Worm (Caenorhabditis elegans) whole organism, young adult: ENCODE measurements around the gene nas-9.

Source experiments
- F39B2.1 ChIP-seq: fragments of 200-800 bp; sonication (Bioruptor generic); IDR thresholded peaks from 2 replicates; pipeline ENCODE4 v1.3.6; 2022; ENCODE audit warnings: missing genetic modification reagents, missing genetic modification characterization, missing compliant biosample characterization
- F52B5.7 ChIP-seq: sonication (generic microtip); optimal IDR thresholded peaks from 2 replicates; lab custom pipeline; 2016; ENCODE audit warnings: mild to moderate bottlenecking, missing genetic modification characterization, missing compliant biosample characterization
- F55B11.4 ChIP-seq: sonication (generic microtip); optimal IDR thresholded peaks from 2 replicates; lab custom pipeline; 2016; ENCODE audit warnings: missing compliant biosample characterization, missing genetic modification characterization, borderline replicate concordance; ENCODE audit not compliant: insufficient read depth
- F57A8.1 ChIP-seq: fragments of 200-800 bp; sonication (Bioruptor generic); optimal IDR thresholded peaks from 2 replicates; lab custom pipeline; 2018; ENCODE audit warnings: mild to moderate bottlenecking, missing genetic modification characterization, moderate library complexity, missing compliant biosample characterization
- F57C9.4 ChIP-seq: sonication (generic microtip); optimal IDR thresholded peaks from 2 replicates; lab custom pipeline; 2017; ENCODE audit warnings: mild to moderate bottlenecking, missing genetic modification characterization, missing compliant biosample characterization
- K11D2.4 ChIP-seq: fragments of 200-800 bp; sonication (Bioruptor generic); IDR thresholded peaks from 2 replicates; pipeline ENCODE4 v1.3.6; 2022; ENCODE audit warnings: missing genetic modification reagents, missing genetic modification characterization, missing compliant biosample characterization
- T07F8.4 ChIP-seq: sonication (generic microtip); optimal IDR thresholded peaks from 2 replicates; lab custom pipeline; 2016; ENCODE audit warnings: mild to moderate bottlenecking, missing genetic modification characterization, moderate library complexity, missing compliant biosample characterization
- T26A5.8 ChIP-seq: sonication (generic microtip); optimal IDR thresholded peaks from 2 replicates; lab custom pipeline; 2016; ENCODE audit warnings: missing genetic modification characterization, missing compliant biosample characterization
- Y67H2A.10 ChIP-seq: fragments of 200-800 bp; sonication (Bioruptor generic); conservative IDR thresholded peaks from 2 replicates; pipeline ENCODE4 v1.3.6; 2022; ENCODE audit warnings: missing genetic modification reagents, missing genetic modification characterization, missing compliant biosample characterization
- Y95B8A.8 ChIP-seq: fragments of 200-800 bp; sonication (Bioruptor generic); IDR thresholded peaks from 2 replicates; pipeline ENCODE4 v1.3.6; 2022; ENCODE audit warnings: missing genetic modification reagents, missing genetic modification characterization, missing compliant biosample characterization
- ZK185.1 ChIP-seq: sonication (generic microtip); optimal IDR thresholded peaks from 2 replicates; lab custom pipeline; 2016; ENCODE audit warnings: mild to moderate bottlenecking, missing genetic modification characterization, missing compliant biosample characterization; ENCODE audit not compliant: poor library complexity, severe bottlenecking
- akir-1 ChIP-seq: fragments of 200-800 bp; sonication (Bioruptor generic); optimal IDR thresholded peaks from 2 replicates; lab custom pipeline; 2018; ENCODE audit warnings: mild to moderate bottlenecking, missing genetic modification characterization, moderate library complexity, missing compliant biosample characterization
- aptf-2 ChIP-seq: fragments of 200-800 bp; sonication (Bioruptor generic); conservative IDR thresholded peaks from 2 replicates; pipeline ENCODE4 v1.3.6; 2022; ENCODE audit warnings: missing genetic modification reagents, missing genetic modification characterization, missing compliant biosample characterization
- aptf-3 ChIP-seq: fragments of 200-800 bp; sonication (Bioruptor generic); IDR thresholded peaks from 2 replicates; pipeline ENCODE4 v1.3.6; 2022; ENCODE audit warnings: missing genetic modification characterization, missing compliant biosample characterization
- atf-7 ChIP-seq: sonication (generic microtip); optimal IDR thresholded peaks from 2 replicates; lab custom pipeline; 2017; ENCODE audit warnings: mild to moderate bottlenecking, missing genetic modification characterization, missing compliant biosample characterization
- cebp-2 ChIP-seq: fragments of 200-800 bp; sonication (Bioruptor generic); IDR thresholded peaks from 2 replicates; pipeline ENCODE4 v1.3.6; 2022; ENCODE audit warnings: missing genetic modification characterization, missing compliant biosample characterization
- ceh-58 ChIP-seq: fragments of 200-800 bp; sonication (Bioruptor generic); IDR thresholded peaks from 2 replicates; pipeline ENCODE4 v1.3.6; 2022; ENCODE audit warnings: missing genetic modification characterization, missing compliant biosample characterization
- chd-7 ChIP-seq: sonication (generic microtip); optimal IDR thresholded peaks from 2 replicates; lab custom pipeline; 2016; ENCODE audit warnings: mild to moderate bottlenecking, missing genetic modification characterization, moderate library complexity, missing compliant biosample characterization
- dpff-1 ChIP-seq: sonication (generic microtip); optimal IDR thresholded peaks from 2 replicates; lab custom pipeline; 2017; ENCODE audit warnings: mild to moderate bottlenecking, missing genetic modification characterization, missing compliant biosample characterization
- egl-18 ChIP-seq: fragments of 200-800 bp; sonication (Bioruptor generic); IDR thresholded peaks from 2 replicates; pipeline ENCODE4 v1.3.6; 2022; ENCODE audit warnings: missing genetic modification reagents, missing genetic modification characterization, missing compliant biosample characterization
- hlh-26 ChIP-seq: fragments of 200-800 bp; sonication (Bioruptor generic); conservative IDR thresholded peaks from 2 replicates; pipeline ENCODE4 v1.3.6; 2022; ENCODE audit warnings: missing genetic modification reagents, missing genetic modification characterization, missing compliant biosample characterization
- lag-1 ChIP-seq: fragments of 200-800 bp; sonication (Bioruptor generic); IDR thresholded peaks from 2 replicates; pipeline ENCODE4 v1.3.6; 2022; ENCODE audit warnings: missing genetic modification reagents, missing genetic modification characterization, missing compliant biosample characterization
- let-526 ChIP-seq: fragments of 200-800 bp; sonication (Bioruptor generic); IDR thresholded peaks from 2 replicates; pipeline ENCODE4 v1.3.6; 2022; ENCODE audit warnings: missing genetic modification reagents, missing genetic modification characterization, missing compliant biosample characterization
- lin-26 ChIP-seq: fragments of 200-800 bp; sonication (Bioruptor generic); IDR thresholded peaks from 2 replicates; pipeline ENCODE4 v1.3.6; 2022; ENCODE audit warnings: missing genetic modification reagents, missing genetic modification characterization, missing compliant biosample characterization
- lin-35 ChIP-seq, 3 experiments: fragments of 150-350 bp in 2 of 3; sonication (generic microtip) in 1 of 3; optimal IDR thresholded peaks; 2 replicates each; lab custom pipeline; 2014 to 2018; ENCODE audit warnings: missing biosample characterization in 3 of 3, missing genetic modification characterization in 3 of 3, missing genetic modification reagents in 3 of 3
- lsl-1 ChIP-seq: fragments of 200-800 bp; sonication (Bioruptor generic); optimal IDR thresholded peaks from 2 replicates; lab custom pipeline; 2018; ENCODE audit warnings: mild to moderate bottlenecking, missing genetic modification characterization, moderate library complexity, missing compliant biosample characterization
- mcd-1 ChIP-seq: fragments of 200-800 bp; sonication (Bioruptor generic); IDR thresholded peaks from 2 replicates; pipeline ENCODE4 v1.3.6; 2022; ENCODE audit warnings: missing genetic modification reagents, missing genetic modification characterization, missing compliant biosample characterization
- mel-28 ChIP-seq: sonication (generic microtip); optimal IDR thresholded peaks from 2 replicates; lab custom pipeline; 2016; ENCODE audit warnings: borderline replicate concordance, mild to moderate bottlenecking, missing genetic modification characterization, missing compliant biosample characterization
- nfya-2 ChIP-seq: fragments of 200-800 bp; sonication (Bioruptor generic); IDR thresholded peaks from 2 replicates; pipeline ENCODE4 v1.3.6; 2022; ENCODE audit warnings: missing genetic modification reagents, missing genetic modification characterization, missing compliant biosample characterization
- nhr-80 ChIP-seq: sonication (generic microtip); optimal IDR thresholded peaks from 2 replicates; lab custom pipeline; 2016; ENCODE audit warnings: missing genetic modification characterization, missing compliant biosample characterization
- pbrm-1 ChIP-seq: fragments of 200-800 bp; sonication (Bioruptor generic); IDR thresholded peaks from 2 replicates; pipeline ENCODE4 v1.3.6; 2022; ENCODE audit warnings: missing genetic modification reagents, missing genetic modification characterization, missing compliant biosample characterization
- rcor-1 ChIP-seq: fragments of 200-800 bp; sonication (Bioruptor generic); IDR thresholded peaks from 2 replicates; pipeline ENCODE4 v1.3.6; 2022; ENCODE audit warnings: missing genetic modification reagents, missing genetic modification characterization, missing compliant biosample characterization
- somi-1 ChIP-seq: fragments of 200-800 bp; sonication (Bioruptor generic); optimal IDR thresholded peaks from 2 replicates; lab custom pipeline; 2018; ENCODE audit warnings: mild to moderate bottlenecking, missing genetic modification characterization, missing compliant biosample characterization
- unc-62 ChIP-seq: fragments of 150-350 bp; optimal IDR thresholded peaks from 2 replicates; lab custom pipeline; 2014; ENCODE audit warnings: missing biosample characterization, missing genetic modification reagents, missing genetic modification characterization
- xnd-1 ChIP-seq: sonication (generic microtip); optimal IDR thresholded peaks from 2 replicates; lab custom pipeline; 2016; ENCODE audit warnings: missing genotype, missing genetic modification reagents, missing genetic modification characterization, missing compliant biosample characterization
- zfh-2 ChIP-seq: fragments of 200-800 bp; sonication (Bioruptor generic); conservative IDR thresholded peaks from 2 replicates; pipeline ENCODE4 v1.3.6; 2022; ENCODE audit warnings: missing genetic modification reagents, missing genetic modification characterization, missing compliant biosample characterization
- ztf-18 ChIP-seq: sonication (generic microtip); optimal IDR thresholded peaks from 2 replicates; lab custom pipeline; 2016; ENCODE audit warnings: missing genotype, mild to moderate bottlenecking, missing genetic modification characterization, missing compliant biosample characterization
- ztf-26 ChIP-seq: sonication (generic microtip); optimal IDR thresholded peaks from 2 replicates; lab custom pipeline; 2017; ENCODE audit warnings: missing genetic modification characterization, missing compliant biosample characterization
- ztf-28 ChIP-seq: fragments of 200-800 bp; sonication (Bioruptor generic); IDR thresholded peaks from 2 replicates; pipeline ENCODE4 v1.3.6; 2022; ENCODE audit warnings: missing genetic modification reagents, missing genetic modification characterization, missing compliant biosample characterization

nas-9 gene

DNA sequence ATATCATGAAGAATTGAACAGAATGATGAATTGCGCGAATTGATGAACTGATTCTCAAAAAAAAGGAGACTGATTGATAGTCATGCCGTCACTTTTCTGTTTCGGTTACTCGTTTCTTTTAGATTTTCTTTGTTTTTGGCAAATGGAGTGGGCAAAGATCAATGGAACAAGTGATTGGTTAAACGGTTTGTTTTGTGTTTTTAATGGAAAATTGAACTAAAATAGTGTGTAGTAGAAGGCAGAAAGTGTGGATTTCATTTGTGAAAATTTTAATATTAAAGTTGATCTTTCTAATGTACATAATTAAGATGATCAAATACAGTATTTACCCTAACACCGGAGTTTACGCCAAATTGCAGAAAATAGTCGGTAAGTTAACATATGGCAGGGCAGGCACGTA lies at the start of gene nas-9:
Gene nas-9, minus strand, starts transcription at position 101 of the 400 bp plus-strand sequence.
- TF ChIP-seq F55B11.4 (tag; lab: Kevin White, UChicago), result no peak
- TF ChIP-seq xnd-1 (tag; lab: Kevin White, UChicago), result no peak
- TF ChIP-seq nfya-2 (GFP tag; lab: Robert Waterston, UW), result no peak
- TF ChIP-seq egl-18 (GFP tag; lab: Robert Waterston, UW), result no peak
- no peak for TF ChIP-seq F57C9.4 (tag; lab: Kevin White, UChicago)

DNA sequence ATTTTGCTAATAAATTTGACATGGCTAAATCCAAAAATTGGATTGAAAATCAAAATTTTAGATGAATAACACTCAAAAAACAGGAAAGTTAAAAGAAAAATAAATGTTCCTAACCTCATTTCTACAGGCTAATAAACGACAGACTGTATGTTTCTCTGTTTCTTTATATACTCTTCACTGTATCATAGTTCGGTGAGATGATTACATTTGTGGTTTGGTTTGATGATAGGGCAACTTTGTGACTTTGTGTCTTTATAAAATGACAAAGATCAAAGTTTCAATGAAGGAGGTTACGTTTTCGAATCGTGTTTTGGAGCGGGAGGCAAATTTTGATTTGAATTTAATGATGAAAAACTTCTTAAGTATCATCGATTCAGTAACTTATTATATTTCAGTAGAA lies 49.7 kb upstream of the nas-9 start, which contains the start of gene ugt-12:
Gene ugt-12, minus strand, starts transcription at position 153 of the 400 bp plus-strand sequence.
- TF ChIP-seq nhr-80 (tag; lab: Kevin White, UChicago) (peak; percentile 71), somi-1 (GFP tag; lab: Kevin White, UChicago) (no peak)
- TF ChIP-seq, all 124 proteins: peak for 1

DNA sequence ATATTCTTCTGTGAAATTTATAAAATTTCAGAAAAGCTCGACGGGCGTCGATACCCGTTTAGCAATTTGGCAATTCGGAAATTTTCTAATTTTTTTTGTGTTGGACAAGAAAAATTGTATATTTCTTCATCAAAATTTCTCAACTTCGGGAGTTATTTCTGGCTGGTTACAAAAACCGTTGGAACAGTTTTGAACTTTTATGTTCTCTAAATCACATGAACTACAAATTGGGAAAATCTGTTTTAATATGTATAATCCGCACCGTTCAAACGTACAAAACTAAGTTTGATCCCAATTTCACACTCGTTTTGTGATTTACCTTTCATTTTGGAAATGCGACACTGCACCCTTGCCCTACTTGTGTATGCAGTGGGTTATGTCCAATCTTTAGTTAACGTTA lies 45.6 kb upstream of the nas-9 start, which contains the start of gene T19H12.3:
Gene T19H12.3, plus strand, starts transcription at position 301 of the 400 bp plus-strand sequence.
- TF ChIP-seq akir-1 (GFP tag; lab: Kevin White, UChicago) (no peak), ZK185.1 (tag; lab: Kevin White, UChicago) (no peak), T26A5.8 (no peak), aptf-3 (GFP tag; lab: Robert Waterston, UW) (no peak), ceh-58 (GFP tag; lab: Robert Waterston, UW) (no peak), unc-62 (no peak), lin-26 (GFP tag; lab: Robert Waterston, UW) (no peak), K11D2.4 (GFP tag; lab: Robert Waterston, UW) (no peak), lsl-1 (GFP tag; lab: Kevin White, UChicago) (no peak), Y95B8A.8 (GFP tag; lab: Robert Waterston, UW) (no peak), cebp-2 (GFP tag; lab: Robert Waterston, UW) (no peak)

DNA sequence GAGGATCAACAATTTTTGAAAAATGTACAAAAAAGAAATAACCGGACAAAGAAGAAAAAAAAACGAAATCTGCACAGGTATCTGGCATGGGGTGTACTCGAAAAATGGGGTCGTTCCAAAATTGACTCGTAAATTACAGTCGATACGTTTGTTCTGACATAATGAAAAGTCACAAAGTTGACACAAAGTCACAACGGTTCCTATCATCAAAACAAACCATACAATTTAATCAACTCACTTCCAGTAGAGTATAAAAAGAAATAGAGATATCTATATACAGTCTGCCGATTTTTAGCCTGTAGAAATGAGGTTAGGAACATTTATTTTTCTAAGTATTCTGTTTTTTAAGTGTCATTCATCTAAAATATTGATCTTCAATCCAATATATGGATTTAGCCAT lies 44.7 kb upstream of the nas-9 start, which contains the start of gene T19H12.12:
Gene T19H12.12, plus strand, starts transcription at position 301 of the 400 bp plus-strand sequence.
- TF ChIP-seq aptf-3 (GFP tag; lab: Robert Waterston, UW) (no peak), chd-7 (tag; lab: Kevin White, UChicago) (no peak), ztf-18 (tag; lab: Kevin White, UChicago) (no peak), dpff-1 (tag; lab: Kevin White, UChicago) (no peak), ztf-28 (GFP tag; lab: Robert Waterston, UW) (no peak), egl-18 (GFP tag; lab: Robert Waterston, UW) (no peak), mcd-1 (no peak), unc-62 (no peak), let-526 (GFP tag; lab: Robert Waterston, UW) (no peak), F57C9.4 (tag; lab: Kevin White, UChicago) (no peak), T07F8.4 (tag; lab: Kevin White, UChicago) (no peak), hlh-26 (GFP tag; lab: Robert Waterston, UW) (no peak), pbrm-1 (no peak), ztf-26 (tag; lab: Kevin White, UChicago) (no peak), Y95B8A.8 (GFP tag; lab: Robert Waterston, UW) (no peak)
- TF ChIP-seq, all 124 proteins: peak for 0

DNA sequence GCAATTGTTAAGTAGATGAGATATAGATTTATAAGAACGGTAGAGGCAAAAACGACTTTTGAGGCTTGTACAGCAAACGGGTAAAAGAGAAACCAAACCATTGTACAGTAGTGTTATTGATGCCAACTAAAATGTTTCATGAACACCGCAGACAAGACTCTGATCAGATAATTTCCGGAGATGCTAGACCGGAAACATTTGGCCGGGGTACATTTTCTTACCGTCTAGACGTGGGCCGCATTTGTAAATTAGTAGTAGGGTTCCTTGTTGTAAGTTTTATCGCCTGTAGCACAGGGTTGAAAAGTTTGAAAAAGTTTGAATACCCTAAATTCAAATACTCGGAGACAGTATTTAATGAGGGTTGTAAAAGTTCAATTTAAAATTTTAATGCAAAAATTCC lies 41.6 kb upstream of the nas-9 start, which contains the start of gene str-32:
Gene str-32, minus strand, starts transcription at position 101 of the 400 bp plus-strand sequence.
- TF ChIP-seq rcor-1 (GFP tag; lab: Robert Waterston, UW), result no peak

DNA sequence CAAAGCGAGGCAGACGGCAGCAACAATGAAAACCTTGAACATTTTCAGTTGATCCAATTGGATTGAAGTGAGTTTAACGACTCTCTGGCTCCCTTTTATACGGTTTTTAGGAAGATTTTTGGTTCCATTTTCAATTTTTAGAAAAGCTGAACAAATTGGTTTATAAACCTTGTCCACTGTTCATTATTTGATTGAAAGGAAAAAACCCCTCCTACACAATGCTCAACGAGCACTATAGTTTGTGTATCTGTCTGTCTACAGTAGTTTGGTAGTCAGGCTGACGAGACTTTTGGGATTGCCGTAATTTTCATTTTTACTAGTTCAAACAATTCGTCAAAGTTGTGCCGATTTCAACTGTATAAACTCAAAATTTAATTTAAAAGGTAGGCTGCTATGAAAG lies 39.4 kb upstream of the nas-9 start, which contains the start of gene T19H12.15:
Gene T19H12.15, minus strand, starts transcription at position 101 of the 400 bp plus-strand sequence.
- no peak for TF ChIP-seq Y67H2A.10 (GFP tag; lab: Robert Waterston, UW)
- TF ChIP-seq F55B11.4 (tag; lab: Kevin White, UChicago), result no peak
- TF ChIP-seq lag-1, result no peak
- TF ChIP-seq F57A8.1, result no peak
- no peak for TF ChIP-seq zfh-2 (GFP tag; lab: Robert Waterston, UW)
- no peak for TF ChIP-seq somi-1 (GFP tag; lab: Kevin White, UChicago)
- no peak for TF ChIP-seq dpff-1 (tag; lab: Kevin White, UChicago)
- no peak for TF ChIP-seq lin-35 (GFP tag; optimal IDR thresholded peaks at IDR 0.05; lab: Kevin White, UChicago)
- no peak for TF ChIP-seq F52B5.7 (tag; lab: Kevin White, UChicago)
- TF ChIP-seq aptf-3 (GFP tag; lab: Robert Waterston, UW), result no peak
- TF ChIP-seq mel-28, result no peak
- TF ChIP-seq atf-7, result no peak
- TF ChIP-seq F39B2.1 (GFP tag; lab: Robert Waterston, UW), result no peak
- no peak for TF ChIP-seq aptf-2 (GFP tag; lab: Robert Waterston, UW)
